Worm (Caenorhabditis elegans) whole organism, L4 larva: ENCODE measurements around the gene unc-26.

Experiments used
- aha-1 ChIP-seq: fragments of 150-350 bp; peaks from one replicate; lab custom pipeline; 2014; ENCODE audit warnings: missing biosample characterization, missing genetic modification characterization
- aly-2 ChIP-seq: sonication (generic microtip); optimal IDR thresholded peaks from 2 replicates; lab custom pipeline; 2018; ENCODE audit warnings: missing biosample characterization, missing genetic modification characterization
- arid-1 ChIP-seq: fragments of 200-800 bp; sonication (Bioruptor generic); conservative IDR thresholded peaks from 2 replicates; pipeline ENCODE4 v1.3.6; 2022; ENCODE audit warnings: missing genetic modification reagents, missing genetic modification characterization, missing compliant biosample characterization
- attf-4 ChIP-seq: sonication (generic microtip); optimal IDR thresholded peaks from 3 replicates; lab custom pipeline; 2017; ENCODE audit warnings: missing biosample characterization, missing genetic modification characterization
- ces-1 ChIP-seq: fragments of 150-350 bp; sonication (generic microtip); optimal IDR thresholded peaks from 4 replicates; lab custom pipeline; 2014; ENCODE audit warnings: missing biosample characterization, missing genetic modification reagents, missing genetic modification characterization
- daf-12 ChIP-seq: fragments of 150-350 bp; optimal IDR thresholded peaks from 2 replicates; lab custom pipeline; 2014; ENCODE audit warnings: missing biosample characterization, missing genetic modification reagents, missing genetic modification characterization
- dmd-6 ChIP-seq: fragments of 200-800 bp; sonication (Bioruptor generic); IDR thresholded peaks from 2 replicates; pipeline ENCODE4 v1.3.6; 2022; ENCODE audit warnings: missing genetic modification reagents, missing genetic modification characterization, missing compliant biosample characterization
- dpl-1 ChIP-seq: fragments of 150-350 bp; optimal IDR thresholded peaks from 2 replicates; lab custom pipeline; 2014; ENCODE audit warnings: missing biosample characterization, missing genetic modification reagents, missing genetic modification characterization
- dve-1 ChIP-seq: sonication (generic microtip); optimal IDR thresholded peaks from 2 replicates; lab custom pipeline; 2017; ENCODE audit warnings: antibody characterized with exemption, mild to moderate bottlenecking, missing genetic modification characterization, missing compliant biosample characterization; ENCODE audit not compliant: insufficient read depth
- egl-43 ChIP-seq: fragments of 200-800 bp; sonication (Bioruptor generic); IDR thresholded peaks from 2 replicates; pipeline ENCODE4 v1.3.6; 2022; ENCODE audit warnings: missing genetic modification reagents, missing genetic modification characterization, missing compliant biosample characterization
- gei-8 ChIP-seq: fragments of 200-800 bp; sonication (Bioruptor generic); optimal IDR thresholded peaks from 2 replicates; lab custom pipeline; 2018; ENCODE audit warnings: mild to moderate bottlenecking, missing genetic modification characterization, missing compliant biosample characterization
- hif-1 ChIP-seq, 2 experiments: sonication (generic microtip); optimal IDR thresholded peaks; 2 replicates each; lab custom pipeline; 2016 to 2017; ENCODE audit warnings: missing compliant biosample characterization in 2 of 2, missing genetic modification characterization in 2 of 2, missing genetic modification reagents in 2 of 2, missing genotype in 2 of 2, mild to moderate bottlenecking in 1 of 2
- lin-1 ChIP-seq: fragments of 200-800 bp; sonication (Bioruptor generic); IDR thresholded peaks from 2 replicates; pipeline ENCODE4 v1.3.6; 2022; ENCODE audit warnings: missing genetic modification reagents, missing genetic modification characterization, missing compliant biosample characterization
- lin-38 ChIP-seq: fragments of 200-800 bp; sonication (Bioruptor generic); IDR thresholded peaks from 2 replicates; pipeline ENCODE4 v1.3.6; 2022; ENCODE audit warnings: missing genetic modification reagents, missing genetic modification characterization, missing compliant biosample characterization
- lsy-2 ChIP-seq, 2 experiments: fragments of 150-350 bp in 1 of 2; sonication (generic microtip) in 1 of 2; optimal IDR thresholded peaks; 2 replicates each; lab custom pipeline; 2014 to 2017; ENCODE audit warnings: missing biosample characterization in 2 of 2, missing genetic modification characterization in 2 of 2
- madf-5 ChIP-seq, 2 experiments: fragments of 200-800 bp; sonication (Bioruptor generic); IDR thresholded peaks; 2 replicates each; pipeline ENCODE4 v1.3.6; 2022; ENCODE audit warnings: missing compliant biosample characterization in 2 of 2, missing genetic modification characterization in 2 of 2
- madf-9 ChIP-seq: fragments of 200-800 bp; sonication (Bioruptor generic); conservative IDR thresholded peaks from 2 replicates; pipeline ENCODE4 v1.3.6; 2022; ENCODE audit warnings: missing genetic modification reagents, missing genetic modification characterization, missing compliant biosample characterization
- mdl-1 ChIP-seq, 2 experiments: fragments of 150-350 bp in 1 of 2; sonication (generic microtip) in 1 of 2; optimal IDR thresholded peaks; 2 replicates each; lab custom pipeline; 2014 to 2017; ENCODE audit warnings: missing biosample characterization in 2 of 2, missing genetic modification characterization in 2 of 2
- mep-1 ChIP-seq: fragments of 150-350 bp; sonication (generic microtip); optimal IDR thresholded peaks from 3 replicates; lab custom pipeline; 2014; ENCODE audit warnings: missing biosample characterization, missing genetic modification characterization
- mes-2 ChIP-seq: sonication (generic microtip); optimal IDR thresholded peaks from 2 replicates; lab custom pipeline; 2016; ENCODE audit warnings: missing genotype, mild to moderate bottlenecking, missing genetic modification characterization, missing compliant biosample characterization; ENCODE audit not compliant: poor library complexity, severe bottlenecking
- mxl-2 ChIP-seq: fragments of 200-800 bp; sonication (Bioruptor generic); conservative IDR thresholded peaks from 2 replicates; pipeline ENCODE4 v1.3.6; 2022; ENCODE audit warnings: missing genetic modification reagents, missing genetic modification characterization, missing compliant biosample characterization
- mxl-3 ChIP-seq: fragments of 200-800 bp; sonication (Bioruptor generic); optimal IDR thresholded peaks from 2 replicates; lab custom pipeline; 2018; ENCODE audit warnings: mild to moderate bottlenecking, missing genetic modification characterization, missing compliant biosample characterization
- nhr-111 ChIP-seq: fragments of 200-800 bp; sonication (Bioruptor generic); optimal IDR thresholded peaks from 2 replicates; lab custom pipeline; 2018; ENCODE audit warnings: mild to moderate bottlenecking, missing genetic modification characterization, missing compliant biosample characterization
- nhr-41 ChIP-seq: fragments of 200-800 bp; sonication (Bioruptor generic); IDR thresholded peaks from 2 replicates; pipeline ENCODE4 v1.3.6; 2022; ENCODE audit warnings: missing genetic modification reagents, missing genetic modification characterization, missing compliant biosample characterization
- nhr-76 ChIP-seq: fragments of 150-350 bp; optimal IDR thresholded peaks from 2 replicates; lab custom pipeline; 2014; ENCODE audit warnings: missing biosample characterization, missing genetic modification characterization
- pha-4 ChIP-seq, 2 experiments: fragments of 150-350 bp in 1 of 2; fragments of 200-800 bp in 1 of 2; sonication (Bioruptor generic) in 1 of 2; IDR thresholded peaks in 1 of 2; optimal IDR thresholded peaks in 1 of 2; 2 replicates each; pipeline versions ENCODE4 v1.3.6 to Lab custom; 2014 to 2022; ENCODE audit warnings: missing genetic modification characterization in 2 of 2, missing genetic modification reagents in 2 of 2, missing biosample characterization in 1 of 2, missing compliant biosample characterization in 1 of 2
- pqm-1 ChIP-seq: sonication (generic microtip); optimal IDR thresholded peaks from 2 replicates; lab custom pipeline; 2017; ENCODE audit warnings: missing biosample characterization, missing genetic modification characterization
- rbr-2 ChIP-seq: sonication (generic microtip); optimal IDR thresholded peaks from 2 replicates; lab custom pipeline; 2016; ENCODE audit warnings: missing genotype, missing genetic modification characterization, missing compliant biosample characterization
- saeg-2 ChIP-seq: fragments of 200-800 bp; sonication (Bioruptor generic); IDR thresholded peaks from 2 replicates; pipeline ENCODE4 v1.3.6; 2022; ENCODE audit warnings: missing genetic modification reagents, missing genetic modification characterization, missing compliant biosample characterization
- snpc-1.2 ChIP-seq: fragments of 200-800 bp; sonication (Bioruptor generic); IDR thresholded peaks from 2 replicates; pipeline ENCODE4 v1.3.6; 2022; ENCODE audit warnings: missing genetic modification reagents, missing genetic modification characterization, missing compliant biosample characterization
- spr-1 ChIP-seq: sonication (generic microtip); optimal IDR thresholded peaks from 2 replicates; lab custom pipeline; 2016; ENCODE audit warnings: mild to moderate bottlenecking, missing genetic modification characterization, missing compliant biosample characterization
- tag-97 ChIP-seq: fragments of 200-800 bp; sonication (Bioruptor generic); IDR thresholded peaks from 2 replicates; pipeline ENCODE4 v1.3.6; 2022; ENCODE audit warnings: missing genetic modification characterization, missing compliant biosample characterization
- unc-62 ChIP-seq, 3 experiments: fragments of 150-350 bp in 1 of 3; sonication (generic microtip); optimal IDR thresholded peaks in 2 of 3; peaks in 1 of 3; 1 replicate in 1 of 3; 2 replicates in 2 of 3; lab custom pipeline; 2014 to 2017; ENCODE audit warnings: missing biosample characterization in 3 of 3, missing genetic modification characterization in 3 of 3, missing genetic modification reagents in 3 of 3, missing genotype in 1 of 3
- zip-11 ChIP-seq: fragments of 200-800 bp; sonication (Bioruptor generic); IDR thresholded peaks from 2 replicates; pipeline ENCODE4 v1.3.6; 2022; ENCODE audit warnings: missing genetic modification characterization, missing compliant biosample characterization

The unc-26 gene

DNA sequence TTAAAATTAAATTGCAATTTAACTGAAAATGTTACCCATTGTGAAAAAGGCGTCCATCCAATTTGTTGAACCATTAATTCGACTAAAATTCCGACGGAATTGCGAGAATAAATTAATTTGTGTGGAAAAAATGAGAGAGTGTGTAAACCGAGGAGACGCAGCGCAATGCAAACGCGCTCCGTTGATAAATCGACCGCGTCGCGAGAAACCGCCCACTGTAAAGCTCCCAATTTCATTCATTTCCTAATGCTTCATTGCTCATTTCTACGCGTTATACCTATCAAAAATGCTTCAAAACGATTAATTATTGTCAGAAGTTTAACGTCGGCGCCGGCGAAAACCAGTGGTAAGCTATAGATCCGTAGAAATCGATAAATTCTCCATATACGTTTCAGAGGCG, 25.4 kb upstream of the unc-26 start, which contains the start of the genes Y67H2A.2 and micu-1 (continued):
- TF ChIP-seq nhr-111 (GFP tag; lab: Kevin White, UChicago) (no peak), arid-1 (no peak), nhr-76 (tag; lab: Kevin White, UChicago) (no peak), mdl-1 (tag; optimal IDR thresholded peaks at IDR 0.05; lab: Kevin White, UChicago) (no peak), pqm-1 (tag; lab: Kevin White, UChicago) (no peak), rbr-2 (tag; lab: Kevin White, UChicago) (peak; percentile 60), attf-4 (tag; lab: Kevin White, UChicago) (no peak), gei-8 (GFP tag; lab: Kevin White, UChicago) (no peak), tag-97 (GFP tag; lab: Robert Waterston, UW) (no peak), pha-4 (GFP tag; IDR thresholded peaks at IDR 0.05; lab: Robert Waterston, UW) (no peak), pha-4 (tag; optimal IDR thresholded peaks at IDR 0.05; lab: Kevin White, UChicago) (no peak), egl-43 (no peak), nhr-41 (GFP tag; lab: Robert Waterston, UW) (no peak), zip-11 (no peak), spr-1 (no peak), saeg-2 (GFP tag; lab: Robert Waterston, UW) (no peak), mxl-2 (GFP tag; lab: Robert Waterston, UW) (no peak), dmd-6 (GFP tag; lab: Robert Waterston, UW) (peak; percentile 57), madf-5 (GFP tag; IDR thresholded peaks at IDR 0.05; lab: Robert Waterston, UW) (no peak), lin-1 (GFP tag; lab: Robert Waterston, UW) (no peak)
- TF ChIP-seq, all 104 proteins: peak for 31

DNA sequence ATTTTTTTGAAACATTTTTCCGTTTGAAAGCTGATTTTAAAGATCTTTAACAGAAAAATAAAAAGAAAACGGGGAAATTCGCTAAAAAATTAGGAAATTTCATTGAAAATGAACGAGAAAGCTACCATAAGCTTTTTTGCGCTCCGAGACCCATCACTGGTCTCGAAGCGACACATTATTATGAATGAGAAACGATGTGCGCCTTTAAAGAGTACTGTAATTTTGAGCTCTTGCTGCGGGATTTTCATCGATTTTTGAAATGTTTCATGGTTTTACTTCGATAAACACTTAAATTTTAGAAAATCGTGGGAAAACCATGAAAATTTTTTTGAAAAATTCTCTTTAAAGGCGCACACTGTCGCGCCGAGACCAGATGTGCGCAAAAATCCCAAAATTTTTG, 17.9 kb upstream of the unc-26 start:
- TF ChIP-seq mes-2 (tag; lab: Kevin White, UChicago) (no peak), snpc-1.2 (GFP tag; lab: Robert Waterston, UW) (0 out of 2 replicates have a peak, but pooled peaks have one; percentile 7), dpl-1 (GFP tag; lab: Kevin White, UChicago) (no peak), aly-2 (tag; lab: Kevin White, UChicago) (no peak)

DNA sequence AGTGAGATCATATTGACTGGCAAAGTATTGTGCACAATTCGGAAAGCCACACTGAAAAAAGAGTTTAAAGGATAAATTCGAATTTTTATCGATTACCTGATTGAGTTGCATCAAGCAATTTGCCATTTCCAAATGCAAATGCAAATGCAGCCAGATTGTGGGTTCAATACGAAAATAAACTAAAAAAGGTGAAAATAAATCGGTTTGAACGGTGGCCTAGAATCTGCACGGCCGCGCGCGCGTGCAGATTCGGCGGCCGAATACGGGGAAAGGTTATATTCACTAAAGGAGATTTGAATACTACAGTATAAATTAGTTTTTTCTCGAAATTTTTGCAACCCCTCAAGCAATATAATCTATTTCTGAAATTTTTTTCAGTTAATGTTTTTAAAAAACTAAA, 17.0 kb upstream of the unc-26 start, which contains the start of gene Y67H2A.10:
Y67H2A.10 (minus strand) TSS at position 184 of the 400 bp plus-strand sequence.
- TF ChIP-seq mes-2 (tag; lab: Kevin White, UChicago), result peak; percentile 90
- peak; percentile 44 for TF ChIP-seq dpl-1 (GFP tag; lab: Kevin White, UChicago)
- TF ChIP-seq nhr-41 (GFP tag; lab: Robert Waterston, UW), result no peak
- TF ChIP-seq mep-1 (tag; lab: Kevin White, UChicago), result peak; percentile 11
- TF ChIP-seq madf-9 (GFP tag; lab: Robert Waterston, UW), result no peak
- TF ChIP-seq hif-1 (tag; optimal IDR thresholded peaks at IDR 0.05; lab: Kevin White, UChicago), result peak in 1 of 2 experiments; percentile 64
- peak; percentile 8 for TF ChIP-seq dve-1
- peak in 1 of 2 experiments; percentile 45 for TF ChIP-seq lsy-2 (tag; optimal IDR thresholded peaks at IDR 0.05; lab: Kevin White, UChicago)
- peak; percentile 37; the same call in 1 of the 2 replicates for TF ChIP-seq lin-38
- TF ChIP-seq aha-1 (tag; lab: Kevin White, UChicago), result peak; percentile 31

DNA sequence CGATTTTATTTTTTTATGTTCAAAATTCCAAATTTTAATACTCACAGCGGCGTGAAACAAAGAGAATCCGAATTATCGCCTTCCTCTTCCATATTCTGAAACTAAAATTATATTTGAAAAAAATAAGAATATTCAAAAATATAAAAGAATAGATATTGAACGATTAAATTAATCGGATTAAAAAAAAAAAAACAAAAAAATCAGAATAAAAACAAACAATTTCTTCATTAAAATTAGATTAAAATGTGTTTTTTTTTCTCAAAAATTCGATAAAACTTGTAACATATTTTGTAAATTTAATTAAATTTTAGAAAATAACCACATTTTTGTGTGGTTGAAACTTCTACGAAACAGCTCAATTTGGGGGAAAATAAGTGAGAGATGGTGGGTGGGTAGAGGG, 10.5 kb upstream of the unc-26 start, which contains the start of gene cpsf-3:
cpsf-3 (minus strand) TSS at position 101 of the 400 bp plus-strand sequence.
- no peak for TF ChIP-seq daf-12 (tag; lab: Kevin White, UChicago)
- peak in 1 of 2 experiments; percentile 22 for TF ChIP-seq unc-62 (GFP tag; optimal IDR thresholded peaks at IDR 0.05 in 1 of 2; lab: Kevin White, UChicago)
- TF ChIP-seq unc-62 (tag; optimal IDR thresholded peaks at IDR 0.05; lab: Kevin White, UChicago), result no peak
- no peak for TF ChIP-seq ces-1 (GFP tag; lab: Kevin White, UChicago)
- no peak for TF ChIP-seq mxl-3
